Fruit fly (Drosophila melanogaster) whole organism, embryonic: ENCODE results near the gene CG5910.

Experiments
- CG12391 ChIP-seq: fragments of 200-800 bp; sonication (Bioruptor generic); optimal IDR thresholded peaks from 3 replicates; lab custom pipeline; 2018; ENCODE audit warnings: missing biosample characterization, mild to moderate bottlenecking, missing genetic modification characterization, moderate library complexity
- CG12942 ChIP-seq: fragments of 200-800 bp; sonication (Bioruptor generic); optimal IDR thresholded peaks from 3 replicates; lab custom pipeline; 2016; ENCODE audit warnings: missing biosample characterization, missing genetic modification characterization
- CG13287 ChIP-seq: fragments of 200-800 bp; sonication (Bioruptor generic); IDR thresholded peaks from 2 replicates; pipeline ENCODE4 v1.3.6; 2022; ENCODE audit warnings: missing biosample characterization, missing genetic modification characterization; ENCODE audit not compliant: partially characterized antibody
- CG13296 ChIP-seq: fragments of 200-800 bp; sonication (Bioruptor generic); optimal IDR thresholded peaks from 3 replicates; lab custom pipeline; 2018; ENCODE audit warnings: missing biosample characterization, mild to moderate bottlenecking, missing genetic modification characterization
- CG14710 ChIP-seq: fragments of 200-800 bp; sonication (Bioruptor generic); optimal IDR thresholded peaks from 3 replicates; lab custom pipeline; 2019; ENCODE audit warnings: missing biosample characterization, mild to moderate bottlenecking, missing genetic modification characterization, moderate library complexity
- CG17829 ChIP-seq: fragments of 200-800 bp; optimal IDR thresholded peaks from 2 replicates; lab custom pipeline; 2019; ENCODE audit warnings: missing biosample characterization, mild to moderate bottlenecking, missing genetic modification characterization, moderate library complexity
- CG18476 ChIP-seq: fragments of 200-800 bp; sonication (Bioruptor generic); optimal IDR thresholded peaks from 2 replicates; lab custom pipeline; 2016; ENCODE audit warnings: missing biosample characterization, mild to moderate bottlenecking, missing genetic modification characterization
- CG2116 ChIP-seq: fragments of 200-800 bp; sonication (Bioruptor generic); optimal IDR thresholded peaks from 3 replicates; lab custom pipeline; 2018; ENCODE audit warnings: missing biosample characterization, mild to moderate bottlenecking, missing genetic modification characterization
- CG2120 ChIP-seq: fragments of 200-800 bp; sonication (Bioruptor generic); optimal IDR thresholded peaks from 3 replicates; lab custom pipeline; 2016; ENCODE audit warnings: missing biosample characterization, missing genetic modification characterization
- CG2712 ChIP-seq: fragments of 200-800 bp; optimal IDR thresholded peaks from 3 replicates; lab custom pipeline; 2019; ENCODE audit warnings: missing biosample characterization, mild to moderate bottlenecking, missing genetic modification characterization, moderate library complexity
- CG30020 ChIP-seq: fragments of 200-800 bp; optimal IDR thresholded peaks from 2 replicates; lab custom pipeline; 2019; ENCODE audit warnings: missing biosample characterization, mild to moderate bottlenecking, missing genetic modification characterization, moderate library complexity
- CG30403 ChIP-seq: fragments of 200-800 bp; sonication (Bioruptor generic); optimal IDR thresholded peaks from 3 replicates; lab custom pipeline; 2016; ENCODE audit warnings: missing biosample characterization, missing genetic modification characterization
- CG31441 ChIP-seq: fragments of 200-800 bp; sonication (Bioruptor generic); IDR thresholded peaks from 2 replicates; pipeline ENCODE4 v1.3.6; 2022; ENCODE audit warnings: missing biosample characterization, missing genetic modification characterization
- CG34422 ChIP-seq: fragments of 200-800 bp; sonication (Bioruptor generic); IDR thresholded peaks from 3 replicates; pipeline ENCODE4 v1.3.6; 2022; ENCODE audit warnings: missing biosample characterization, missing genetic modification characterization
- CG3995 ChIP-seq: fragments of 200-800 bp; sonication (Bioruptor generic); optimal IDR thresholded peaks from 3 replicates; lab custom pipeline; 2016; ENCODE audit warnings: missing biosample characterization, missing genetic modification characterization
- CG9797 ChIP-seq: fragments of 200-800 bp; sonication (Bioruptor generic); optimal IDR thresholded peaks from 3 replicates; lab custom pipeline; 2018; ENCODE audit warnings: missing biosample characterization, mild to moderate bottlenecking, missing genetic modification characterization
- CG9932 ChIP-seq: fragments of 200-800 bp; sonication (Bioruptor generic); IDR thresholded peaks from 2 replicates; pipeline ENCODE4 v1.3.6; 2022; ENCODE audit warnings: missing biosample characterization, missing genetic modification characterization
- CoRest ChIP-seq: fragments of 200-800 bp; sonication (Bioruptor generic); optimal IDR thresholded peaks from 3 replicates; lab custom pipeline; 2018; ENCODE audit warnings: missing biosample characterization, mild to moderate bottlenecking, missing genetic modification characterization, moderate library complexity
- Dek ChIP-seq: fragments of 200-800 bp; sonication (Bioruptor generic); optimal IDR thresholded peaks from 3 replicates; lab custom pipeline; 2019; ENCODE audit warnings: missing biosample characterization, mild to moderate bottlenecking, missing genetic modification characterization, moderate library complexity
- Dll ChIP-seq: fragments of 200-800 bp; sonication (Bioruptor generic); IDR thresholded peaks from 4 replicates; pipeline ENCODE4 v1.3.6; 2022; ENCODE audit warnings: missing biosample characterization, missing genetic modification characterization; ENCODE audit not compliant: partially characterized antibody
- Dp ChIP-seq: fragments of 200-800 bp; sonication (Bioruptor generic); optimal IDR thresholded peaks from 2 replicates; lab custom pipeline; 2018; ENCODE audit warnings: missing biosample characterization, mild to moderate bottlenecking, missing genetic modification characterization, moderate library complexity
- Drgx ChIP-seq: fragments of 200-800 bp; sonication (Bioruptor generic); IDR thresholded peaks from 2 replicates; pipeline ENCODE4 v1.3.6; 2022; ENCODE audit warnings: missing biosample characterization, missing genetic modification characterization
- Ets65A ChIP-seq: fragments of 200-800 bp; sonication (Bioruptor generic); peaks from one replicate; lab custom pipeline; 2016; ENCODE audit warnings: missing biosample characterization, missing genetic modification characterization
- Hey ChIP-seq: fragments of 200-800 bp; sonication (Bioruptor generic); optimal IDR thresholded peaks from 3 replicates; lab custom pipeline; 2018; ENCODE audit warnings: missing biosample characterization, mild to moderate bottlenecking, missing genetic modification characterization
- HmgZ ChIP-seq: fragments of 200-800 bp; sonication (Bioruptor generic); optimal IDR thresholded peaks from 2 replicates; lab custom pipeline; 2018; ENCODE audit warnings: missing biosample characterization, mild to moderate bottlenecking, missing genetic modification characterization
- Lhr ChIP-seq: fragments of 200-800 bp; sonication (Bioruptor generic); optimal IDR thresholded peaks from 3 replicates; lab custom pipeline; 2017; ENCODE audit warnings: mild to moderate bottlenecking, missing biosample characterization, missing genetic modification reagents, missing genetic modification characterization
- MESR4 ChIP-seq: fragments of 200-800 bp; sonication (Bioruptor generic); optimal IDR thresholded peaks from 2 replicates; lab custom pipeline; 2018; ENCODE audit warnings: missing biosample characterization, mild to moderate bottlenecking, missing genetic modification characterization, moderate library complexity
- MTF-1 ChIP-seq: fragments of 200-800 bp; sonication (Bioruptor generic); optimal IDR thresholded peaks from 2 replicates; lab custom pipeline; 2018; ENCODE audit warnings: missing biosample characterization, mild to moderate bottlenecking, missing genetic modification characterization, borderline replicate concordance
- Nf-YC ChIP-seq: fragments of 200-800 bp; optimal IDR thresholded peaks from 3 replicates; lab custom pipeline; 2019; ENCODE audit warnings: missing biosample characterization, mild to moderate bottlenecking, missing genetic modification characterization, moderate library complexity
- Trl ChIP-seq, 3 experiments: fragments of >200 bp in 2 of 3; fragments of 200-800 bp in 1 of 3; sonication (Bioruptor generic) in 1 of 3; optimal IDR thresholded peaks; 2 replicates in 1 of 3; 3 replicates in 2 of 3; lab custom pipeline; 2016 to 2017; ENCODE audit warnings: missing biosample characterization in 1 of 3, missing genetic modification characterization in 1 of 3
- Xbp1 ChIP-seq: fragments of 200-800 bp; sonication (Bioruptor generic); optimal IDR thresholded peaks from 3 replicates; lab custom pipeline; 2016; ENCODE audit warnings: missing biosample characterization, mild to moderate bottlenecking, missing genetic modification characterization
- YL-1 ChIP-seq: fragments of 200-800 bp; sonication (Bioruptor generic); optimal IDR thresholded peaks from 3 replicates; lab custom pipeline; 2017; ENCODE audit warnings: missing biosample characterization, mild to moderate bottlenecking, missing genetic modification characterization
- ase ChIP-seq: fragments of 200-800 bp; sonication (Bioruptor generic); IDR thresholded peaks from 3 replicates; pipeline ENCODE4 v1.3.6; 2022; ENCODE audit warnings: missing biosample characterization, missing genetic modification characterization
- dmrt11E ChIP-seq: fragments of 200-800 bp; sonication (Bioruptor generic); optimal IDR thresholded peaks from 3 replicates; lab custom pipeline; 2018; ENCODE audit warnings: missing biosample characterization, mild to moderate bottlenecking, missing genetic modification characterization, moderate library complexity
- gcm ChIP-seq: fragments of 200-800 bp; sonication (Bioruptor generic); optimal IDR thresholded peaks from 2 replicates; lab custom pipeline; 2019; ENCODE audit warnings: missing biosample characterization, mild to moderate bottlenecking, missing genetic modification characterization, moderate library complexity
- gfzf ChIP-seq: fragments of 200-800 bp; sonication (Bioruptor generic); optimal IDR thresholded peaks from 2 replicates; lab custom pipeline; 2016; ENCODE audit warnings: missing biosample characterization, mild to moderate bottlenecking, missing genetic modification characterization, moderate library complexity
- ken ChIP-seq: fragments of 200-800 bp; sonication (Bioruptor generic); IDR thresholded peaks from 3 replicates; pipeline ENCODE4 v1.3.6; 2022; ENCODE audit warnings: missing biosample characterization, missing genetic modification characterization
- lola ChIP-seq, 3 experiments: fragments of >200 bp in 2 of 3; fragments of 200-800 bp in 1 of 3; sonication (Bioruptor generic) in 1 of 3; optimal IDR thresholded peaks; 2 replicates each; lab custom pipeline; 2017 to 2019; ENCODE audit warnings: missing biosample characterization in 3 of 3, missing genetic modification characterization in 3 of 3, mild to moderate bottlenecking in 1 of 3, moderate library complexity in 1 of 3
- nerfin-2 ChIP-seq: fragments of 200-800 bp; sonication (Bioruptor generic); IDR thresholded peaks from 2 replicates; pipeline ENCODE4 v1.3.6; 2022; ENCODE audit warnings: missing biosample characterization, missing genetic modification characterization; ENCODE audit not compliant: partially characterized antibody
- nmo ChIP-seq: fragments of 200-800 bp; sonication (Bioruptor generic); optimal IDR thresholded peaks from 2 replicates; lab custom pipeline; 2018; ENCODE audit warnings: missing biosample characterization, mild to moderate bottlenecking, missing genetic modification characterization, moderate library complexity
- sens ChIP-seq: fragments of 200-800 bp; sonication (Bioruptor generic); peaks from one replicate; lab custom pipeline; 2016; ENCODE audit warnings: missing biosample characterization, missing genetic modification characterization
- so ChIP-seq: fragments of 200-800 bp; sonication (Bioruptor generic); IDR thresholded peaks from 3 replicates; pipeline ENCODE4 v1.3.6; 2022; ENCODE audit warnings: missing biosample characterization, missing genetic modification characterization
- tin ChIP-seq: fragments of 200-800 bp; sonication (Bioruptor generic); optimal IDR thresholded peaks from 3 replicates; lab custom pipeline; 2016; ENCODE audit warnings: missing biosample characterization, missing genetic modification characterization
- tna ChIP-seq: fragments of 200-800 bp; sonication (Bioruptor generic); IDR thresholded peaks from 2 replicates; pipeline ENCODE4 v1.3.6; 2022; ENCODE audit warnings: missing biosample characterization, missing genetic modification characterization; ENCODE audit not compliant: partially characterized antibody
- trem ChIP-seq: fragments of 200-800 bp; optimal IDR thresholded peaks from 3 replicates; lab custom pipeline; 2019; ENCODE audit warnings: missing biosample characterization, mild to moderate bottlenecking, missing genetic modification characterization, moderate library complexity
- wek ChIP-seq: fragments of 200-800 bp; sonication (Bioruptor generic); optimal IDR thresholded peaks from 3 replicates; lab custom pipeline; 2018; ENCODE audit warnings: missing biosample characterization, mild to moderate bottlenecking, missing genetic modification characterization, moderate library complexity

CG5910 gene

DNA sequence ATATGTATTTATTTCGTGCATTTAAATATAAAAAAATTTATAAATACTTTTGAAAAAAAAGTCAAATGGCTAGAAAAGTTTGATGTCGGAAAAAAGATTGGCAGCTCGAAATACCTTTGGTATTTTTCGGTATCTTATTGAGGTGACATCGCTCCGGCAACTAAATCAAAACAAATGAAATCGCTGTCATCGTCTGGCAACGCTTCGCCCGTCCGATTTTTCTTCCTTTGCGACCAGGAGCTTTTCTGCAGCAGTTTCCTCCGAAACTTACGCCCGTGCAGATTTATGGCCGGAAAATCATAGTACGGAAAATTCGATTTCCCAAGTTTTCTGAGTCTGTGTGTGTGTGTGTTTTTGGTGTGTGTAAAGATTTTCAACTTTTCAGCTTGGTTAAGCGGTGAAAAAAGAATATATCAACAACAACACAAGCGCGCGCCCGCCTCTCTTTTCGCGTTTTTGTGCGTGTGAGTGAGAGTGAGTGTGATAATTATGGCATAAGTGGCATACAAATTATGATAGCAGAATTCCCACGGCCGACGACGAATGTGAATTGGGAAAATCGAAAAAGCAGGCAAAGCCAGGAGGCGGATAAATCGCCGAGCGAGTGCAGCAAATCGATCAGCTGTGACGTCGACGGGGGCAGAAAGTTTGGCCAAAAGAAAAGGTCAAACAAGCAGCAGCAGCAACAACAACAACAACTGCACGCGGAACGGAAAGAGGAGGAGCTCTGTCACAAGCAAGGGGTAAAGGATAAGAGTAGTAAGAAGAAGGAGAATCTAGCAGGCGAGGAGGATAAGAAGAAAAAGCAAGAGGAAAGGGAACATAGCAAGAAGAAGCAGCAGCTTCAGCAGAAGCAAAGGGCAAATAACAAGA, 55.1 kb downstream of the CG5910 start, which contains the start of gene CG32425 (continued):
- TF ChIP-seq Dll (GFP tag; lab: Robert Waterston, UW) (0 out of 4 replicates have a peak, but pooled peaks have one; percentile 26), CG12391 (peak; percentile 24), MTF-1 (GFP tag; lab: Kevin White, UChicago) (no peak), HmgZ (tag; lab: Kevin White, UChicago) (peak; percentile 15), dmrt11E (tag; lab: Kevin White, UChicago) (no peak), tna (GFP tag; lab: Robert Waterston, UW) (no peak), trem (tag; lab: Kevin White, UChicago) (peak; percentile 97), lola (GFP tag; optimal IDR thresholded peaks at IDR 0.05; lab: Kevin White, UChicago) (no peak), so (GFP tag; lab: Robert Waterston, UW) (no peak), CG13287 (GFP tag; lab: Robert Waterston, UW) (peak; percentile 30; the same call in 1 of the 2 replicates), nerfin-2 (GFP tag; lab: Robert Waterston, UW) (no peak), CG2116 (peak; percentile 44), Drgx (no peak), wek (GFP tag; lab: Kevin White, UChicago) (no peak), CG2712 (tag; lab: Kevin White, UChicago) (peak; percentile 23), CG12942 (no peak), MESR4 (peak; percentile 23), CoRest (tag; lab: Kevin White, UChicago) (peak; percentile 36), Xbp1 (peak; percentile 1), CG3995 (GFP tag; lab: Kevin White, UChicago) (peak; percentile 42), Dp (peak; percentile 44), ase (GFP tag; lab: Robert Waterston, UW) (0 out of 3 replicates have a peak, but pooled peaks have one; percentile 12), CG9797 (GFP tag; lab: Kevin White, UChicago) (peak; percentile 35), sens (GFP tag; lab: Kevin White, UChicago) (peak; percentile 65), YL-1 (GFP tag; lab: Kevin White, UChicago) (peak; percentile 51), CG18476 (no peak), Trl (optimal IDR thresholded peaks at IDR 0.05; lab: Kevin White, UChicago) (peak in 1 of 2 experiments; percentile 32), Trl (GFP tag; optimal IDR thresholded peaks at IDR 0.05; lab: Kevin White, UChicago) (no peak), gcm (GFP tag; lab: Kevin White, UChicago) (no peak), CG14710 (tag; lab: Kevin White, UChicago) (peak; percentile 28), CG30403 (GFP tag; lab: Kevin White, UChicago) (peak; percentile 33), nmo (GFP tag; lab: Kevin White, UChicago) (peak; percentile 26), CG17829 (peak; percentile 6), CG34422 (GFP tag; lab: Robert Waterston, UW) (peak; percentile 55; the same call in 2 of the 3 replicates), Nf-YC (peak; percentile 25), CG13296 (peak; percentile 6), tin (peak; percentile 5), CG9932 (GFP tag; lab: Robert Waterston, UW) (peak; percentile 35; the same call in 1 of the 2 replicates), gfzf (GFP tag; lab: Kevin White, UChicago) (peak; percentile 47), Dek (tag; lab: Kevin White, UChicago) (peak; percentile 2), CG2120 (GFP tag; lab: Kevin White, UChicago) (peak; percentile 28), Ets65A (peak; percentile 84), CG30020 (tag; lab: Kevin White, UChicago) (peak; percentile 14), ken (GFP tag; lab: Robert Waterston, UW) (peak; percentile 49; the same call in 1 of the 3 replicates), Hey (tag; lab: Kevin White, UChicago) (no peak), CG31441 (0 out of 2 replicates have a peak, but pooled peaks have one; percentile 9), Lhr (GFP tag; lab: Kevin White, UChicago) (peak; percentile 63)
